Worm (Caenorhabditis elegans) whole organism, L4 larva: Measurements from ENCODE around the gene tdp-1.

Source experiments
- F10B5.3 ChIP-seq: sonication (generic microtip); optimal IDR thresholded peaks from 2 replicates; lab custom pipeline; 2016; ENCODE audit warnings: mild to moderate bottlenecking, missing genetic modification characterization, missing compliant biosample characterization
- F26F4.8 ChIP-seq: fragments of 200-800 bp; sonication (Bioruptor generic); conservative IDR thresholded peaks from 2 replicates; pipeline ENCODE4 v1.3.6; 2022; ENCODE audit warnings: missing genetic modification characterization, missing compliant biosample characterization
- T20F7.1 ChIP-seq: fragments of 200-800 bp; sonication (Bioruptor generic); optimal IDR thresholded peaks from 2 replicates; lab custom pipeline; 2018; ENCODE audit warnings: mild to moderate bottlenecking, missing genetic modification characterization, missing compliant biosample characterization
- Y5F2A.4 ChIP-seq: fragments of 200-800 bp; sonication (Bioruptor generic); optimal IDR thresholded peaks from 2 replicates; lab custom pipeline; 2018; ENCODE audit warnings: mild to moderate bottlenecking, missing genetic modification characterization, missing compliant biosample characterization
- ZK337.2 ChIP-seq: fragments of 200-800 bp; sonication (Bioruptor generic); IDR thresholded peaks from 2 replicates; pipeline ENCODE4 v1.3.6; 2022; ENCODE audit warnings: missing genetic modification reagents, missing genetic modification characterization, missing compliant biosample characterization
- aha-1 ChIP-seq: fragments of 150-350 bp; peaks from one replicate; lab custom pipeline; 2014; ENCODE audit warnings: missing biosample characterization, missing genetic modification characterization
- aly-2 ChIP-seq: sonication (generic microtip); optimal IDR thresholded peaks from 2 replicates; lab custom pipeline; 2018; ENCODE audit warnings: missing biosample characterization, missing genetic modification characterization
- ama-1 ChIP-seq: fragments of 150-350 bp; optimal IDR thresholded peaks from 2 replicates; lab custom pipeline; 2014; ENCODE audit warnings: inconsistent platforms, mixed read lengths
- arid-1 ChIP-seq: fragments of 200-800 bp; sonication (Bioruptor generic); conservative IDR thresholded peaks from 2 replicates; pipeline ENCODE4 v1.3.6; 2022; ENCODE audit warnings: missing genetic modification reagents, missing genetic modification characterization, missing compliant biosample characterization
- attf-4 ChIP-seq: sonication (generic microtip); optimal IDR thresholded peaks from 3 replicates; lab custom pipeline; 2017; ENCODE audit warnings: missing biosample characterization, missing genetic modification characterization
- ceh-28 ChIP-seq: fragments of 150-350 bp; optimal IDR thresholded peaks from 2 replicates; lab custom pipeline; 2014; ENCODE audit warnings: missing biosample characterization, missing genetic modification reagents, missing genetic modification characterization
- ceh-44 ChIP-seq: fragments of 200-800 bp; sonication (Bioruptor generic); IDR thresholded peaks from 2 replicates; pipeline ENCODE4 v1.3.6; 2022; ENCODE audit warnings: missing genetic modification reagents, missing genetic modification characterization, missing compliant biosample characterization
- cey-2 ChIP-seq: sonication (generic microtip); optimal IDR thresholded peaks from 3 replicates; lab custom pipeline; 2017; ENCODE audit warnings: missing genetic modification characterization, mild to moderate bottlenecking, missing compliant biosample characterization, antibody characterized with exemption, borderline replicate concordance; ENCODE audit not compliant: insufficient read depth
- ctbp-1 ChIP-seq: fragments of 200-800 bp; sonication (Bioruptor generic); IDR thresholded peaks from 2 replicates; pipeline ENCODE4 v1.3.6; 2022; ENCODE audit warnings: missing genetic modification reagents, missing genetic modification characterization, missing compliant biosample characterization
- daf-16 ChIP-seq, 3 experiments: sonication (generic microtip); optimal IDR thresholded peaks; 2 replicates each; lab custom pipeline; 2016 to 2017; ENCODE audit warnings: missing genetic modification characterization in 3 of 3, missing genetic modification reagents in 3 of 3, mild to moderate bottlenecking in 2 of 3, missing compliant biosample characterization in 2 of 3, missing biosample characterization in 1 of 3, moderate library complexity in 1 of 3
- dpl-1 ChIP-seq: fragments of 150-350 bp; optimal IDR thresholded peaks from 2 replicates; lab custom pipeline; 2014; ENCODE audit warnings: missing biosample characterization, missing genetic modification reagents, missing genetic modification characterization
- duxl-1 ChIP-seq: sonication (generic microtip); optimal IDR thresholded peaks from 2 replicates; lab custom pipeline; 2016; ENCODE audit warnings: mild to moderate bottlenecking, missing genetic modification characterization, moderate library complexity, missing compliant biosample characterization; ENCODE audit not compliant: poor library complexity
- dve-1 ChIP-seq: sonication (generic microtip); optimal IDR thresholded peaks from 2 replicates; lab custom pipeline; 2017; ENCODE audit warnings: antibody characterized with exemption, mild to moderate bottlenecking, missing genetic modification characterization, missing compliant biosample characterization; ENCODE audit not compliant: insufficient read depth
- egl-43 ChIP-seq: fragments of 200-800 bp; sonication (Bioruptor generic); IDR thresholded peaks from 2 replicates; pipeline ENCODE4 v1.3.6; 2022; ENCODE audit warnings: missing genetic modification reagents, missing genetic modification characterization, missing compliant biosample characterization
- fos-1 ChIP-seq: fragments of 150-350 bp; optimal IDR thresholded peaks from 2 replicates; lab custom pipeline; 2014; ENCODE audit warnings: missing biosample characterization, missing genetic modification characterization
- gei-8 ChIP-seq: fragments of 200-800 bp; sonication (Bioruptor generic); optimal IDR thresholded peaks from 2 replicates; lab custom pipeline; 2018; ENCODE audit warnings: mild to moderate bottlenecking, missing genetic modification characterization, missing compliant biosample characterization
- hlh-11 ChIP-seq: fragments of 200-800 bp; sonication (Bioruptor generic); optimal IDR thresholded peaks from 2 replicates; lab custom pipeline; 2018; ENCODE audit warnings: mild to moderate bottlenecking, missing genetic modification characterization, missing compliant biosample characterization
- hlh-30 ChIP-seq: sonication (generic microtip); optimal IDR thresholded peaks from 2 replicates; lab custom pipeline; 2017; ENCODE audit warnings: antibody characterized with exemption, mild to moderate bottlenecking, missing genetic modification characterization, missing compliant biosample characterization; ENCODE audit not compliant: insufficient read depth
- hmg-1.1 ChIP-seq: fragments of 200-800 bp; sonication (Bioruptor generic); IDR thresholded peaks from 2 replicates; pipeline ENCODE4 v1.3.6; 2022; ENCODE audit warnings: missing genetic modification reagents, missing genetic modification characterization, missing compliant biosample characterization
- lim-7 ChIP-seq: fragments of 200-800 bp; sonication (Bioruptor generic); IDR thresholded peaks from 2 replicates; pipeline ENCODE4 v1.3.6; 2022; ENCODE audit warnings: missing genetic modification characterization, missing compliant biosample characterization
- lin-1 ChIP-seq: fragments of 200-800 bp; sonication (Bioruptor generic); IDR thresholded peaks from 2 replicates; pipeline ENCODE4 v1.3.6; 2022; ENCODE audit warnings: missing genetic modification reagents, missing genetic modification characterization, missing compliant biosample characterization
- lin-13 ChIP-seq: fragments of 150-350 bp; optimal IDR thresholded peaks from 2 replicates; lab custom pipeline; 2014; ENCODE audit warnings: missing biosample characterization, missing genetic modification reagents, missing genetic modification characterization
- lir-3 ChIP-seq: sonication (generic microtip); optimal IDR thresholded peaks from 2 replicates; lab custom pipeline; 2016; ENCODE audit warnings: mild to moderate bottlenecking, missing genetic modification characterization, missing compliant biosample characterization
- mxl-2 ChIP-seq: fragments of 200-800 bp; sonication (Bioruptor generic); conservative IDR thresholded peaks from 2 replicates; pipeline ENCODE4 v1.3.6; 2022; ENCODE audit warnings: missing genetic modification reagents, missing genetic modification characterization, missing compliant biosample characterization
- nhr-102 ChIP-seq: sonication (generic microtip); optimal IDR thresholded peaks from 2 replicates; lab custom pipeline; 2016; ENCODE audit warnings: mild to moderate bottlenecking, missing genetic modification characterization, moderate library complexity, missing compliant biosample characterization
- nhr-237 ChIP-seq: sonication (generic microtip); optimal IDR thresholded peaks from 2 replicates; lab custom pipeline; 2017; ENCODE audit warnings: missing biosample characterization, missing genetic modification characterization
- nhr-28 ChIP-seq: fragments of 150-350 bp; optimal IDR thresholded peaks from 2 replicates; lab custom pipeline; 2014; ENCODE audit warnings: missing biosample characterization, missing genetic modification characterization
- nhr-48 ChIP-seq: sonication (generic microtip); optimal IDR thresholded peaks from 2 replicates; lab custom pipeline; 2016; ENCODE audit warnings: mild to moderate bottlenecking, missing genetic modification characterization, missing compliant biosample characterization
- nhr-6 ChIP-seq: fragments of 150-350 bp; optimal IDR thresholded peaks from 2 replicates; lab custom pipeline; 2014; ENCODE audit warnings: missing biosample characterization, missing genetic modification characterization
- nhr-76 ChIP-seq: fragments of 150-350 bp; optimal IDR thresholded peaks from 2 replicates; lab custom pipeline; 2014; ENCODE audit warnings: missing biosample characterization, missing genetic modification characterization
- nhr-77 ChIP-seq: fragments of 150-350 bp; optimal IDR thresholded peaks from 2 replicates; lab custom pipeline; 2014; ENCODE audit warnings: missing biosample characterization, missing genetic modification characterization
- php-3 ChIP-seq: fragments of 200-800 bp; sonication (Bioruptor generic); IDR thresholded peaks from 2 replicates; pipeline ENCODE4 v1.3.6; 2022; ENCODE audit warnings: missing genetic modification reagents, missing genetic modification characterization, missing compliant biosample characterization
- rbr-2 ChIP-seq: sonication (generic microtip); optimal IDR thresholded peaks from 2 replicates; lab custom pipeline; 2016; ENCODE audit warnings: missing genotype, missing genetic modification characterization, missing compliant biosample characterization
- saeg-2 ChIP-seq: fragments of 200-800 bp; sonication (Bioruptor generic); IDR thresholded peaks from 2 replicates; pipeline ENCODE4 v1.3.6; 2022; ENCODE audit warnings: missing genetic modification reagents, missing genetic modification characterization, missing compliant biosample characterization
- skn-1 ChIP-seq: fragments of 150-350 bp; optimal IDR thresholded peaks from 2 replicates; lab custom pipeline; 2014; ENCODE audit warnings: missing biosample characterization, missing genetic modification characterization
- spr-1 ChIP-seq: sonication (generic microtip); optimal IDR thresholded peaks from 2 replicates; lab custom pipeline; 2016; ENCODE audit warnings: mild to moderate bottlenecking, missing genetic modification characterization, missing compliant biosample characterization
- spr-3 ChIP-seq: fragments of 200-800 bp; sonication (Bioruptor generic); optimal IDR thresholded peaks from 2 replicates; lab custom pipeline; 2018; ENCODE audit warnings: mild to moderate bottlenecking, missing genetic modification characterization, missing compliant biosample characterization
- tra-1 ChIP-seq: fragments of 200-800 bp; sonication (Bioruptor generic); IDR thresholded peaks from 2 replicates; pipeline ENCODE4 v1.3.6; 2022; ENCODE audit warnings: missing genetic modification reagents, missing genetic modification characterization, missing compliant biosample characterization
- unc-130 ChIP-seq: sonication (generic microtip); optimal IDR thresholded peaks from 2 replicates; lab custom pipeline; 2016; ENCODE audit warnings: missing genetic modification reagents, missing genetic modification characterization, missing compliant biosample characterization
- zag-1 ChIP-seq: fragments of 150-350 bp; optimal IDR thresholded peaks from 2 replicates; lab custom pipeline; 2014; ENCODE audit warnings: missing biosample characterization, missing genetic modification characterization

The tdp-1 gene

ce11 chrII:8973516-8974043, 24.0 kb upstream of the tdp-1 start, which contains the start of gene tomm-40:
TSS of gene tomm-40 (minus strand) at chrII:8973566.
- peak; percentile 44 for TF ChIP-seq dpl-1
- TF ChIP-seq T20F7.1 (GFP tag; lab: Kevin White, UChicago): peak; percentile 94
- no peak for TF ChIP-seq ctbp-1 (GFP tag; lab: Robert Waterston, UW)

ce11 chrII:8982683-8983082, 14.9 kb upstream of the tdp-1 start, which contains the start of gene C18E9.7:
TSS of gene C18E9.7 (minus strand) at chrII:8982783.
- TF ChIP-seq lir-3 (tag; lab: Kevin White, UChicago): no peak

DNA sequence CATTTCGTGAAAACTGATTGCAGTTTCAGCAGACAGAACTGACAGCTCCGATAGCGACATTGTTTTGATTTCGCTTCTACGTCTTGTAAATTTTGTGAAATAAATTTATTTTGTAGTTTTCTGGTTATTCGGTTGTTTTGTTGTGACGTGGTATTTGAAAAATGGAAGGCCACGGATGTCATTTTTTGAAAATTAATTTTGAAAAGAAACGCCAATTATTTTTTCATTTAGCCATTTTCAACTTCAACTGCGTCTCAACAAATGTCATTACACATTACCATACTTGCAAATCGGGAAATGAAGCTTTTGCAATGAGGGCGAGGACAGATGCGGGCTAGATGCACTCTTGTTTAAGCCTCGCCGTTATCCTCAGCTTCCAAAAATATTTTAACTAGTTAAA, 9.7 kb upstream of the tdp-1 start, which contains the start of gene C18E9.8:
C18E9.8 (minus strand) TSS at position 101 of the 400 bp plus-strand sequence.
- TF ChIP-seq lim-7: no peak
- TF ChIP-seq nhr-102: peak; percentile 21
- TF ChIP-seq lin-13 (GFP tag; lab: Kevin White, UChicago): no peak
- TF ChIP-seq lin-1 (GFP tag; lab: Robert Waterston, UW): no peak
- TF ChIP-seq aha-1 (tag; lab: Kevin White, UChicago): peak; percentile 79

DNA sequence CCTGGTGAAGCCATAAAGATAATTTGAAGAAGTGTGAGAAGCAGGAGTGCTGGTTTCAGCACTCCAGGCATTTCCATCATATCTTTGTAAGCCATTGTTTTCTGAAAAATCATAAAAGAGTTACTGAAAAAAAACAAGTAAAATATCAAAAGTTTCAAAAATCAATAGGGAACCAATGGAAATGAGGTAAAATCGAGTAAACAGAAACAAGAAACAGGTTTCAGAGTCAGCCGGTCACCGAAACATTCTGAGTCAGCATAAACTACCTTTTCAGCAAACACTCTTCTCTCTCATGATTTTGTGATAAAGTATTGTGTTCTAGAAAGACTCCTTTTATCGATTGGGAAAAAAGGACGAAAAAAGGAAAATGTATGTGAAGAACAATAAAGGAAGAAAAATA, 8.2 kb upstream of the tdp-1 start, which contains the start of gene C18E9.9:
C18E9.9 (minus strand) TSS at position 101 of the 400 bp plus-strand sequence.
- TF ChIP-seq fos-1 (tag; lab: Kevin White, UChicago) (no peak), dve-1 (peak; percentile 17), hmg-1.1 (GFP tag; lab: Robert Waterston, UW) (no peak), daf-16 (GFP tag; optimal IDR thresholded peaks at IDR 0.05; lab: Kevin White, UChicago) (no peak), daf-16 (tag; optimal IDR thresholded peaks at IDR 0.05; lab: Kevin White, UChicago) (peak; percentile 38), ceh-44 (GFP tag; lab: Robert Waterston, UW) (no peak), egl-43 (GFP tag; lab: Robert Waterston, UW) (no peak), aly-2 (tag; lab: Kevin White, UChicago) (no peak), lim-7 (no peak), tra-1 (GFP tag; lab: Robert Waterston, UW) (no peak), ama-1 (lab: Kevin White, UChicago) (no peak), rbr-2 (tag; lab: Kevin White, UChicago) (no peak), skn-1 (tag; lab: Kevin White, UChicago) (no peak), nhr-76 (tag; lab: Kevin White, UChicago) (no peak), attf-4 (tag; lab: Kevin White, UChicago) (no peak), spr-1 (tag; lab: Kevin White, UChicago) (no peak), cey-2 (tag; lab: Kevin White, UChicago) (no peak), F10B5.3 (tag; lab: Kevin White, UChicago) (no peak), nhr-237 (tag; lab: Kevin White, UChicago) (no peak), nhr-28 (tag; lab: Kevin White, UChicago) (peak; percentile 3), ZK337.2 (no peak), zag-1 (no peak), spr-3 (no peak), unc-130 (GFP tag; lab: Kevin White, UChicago) (no peak), gei-8 (no peak), F26F4.8 (GFP tag; lab: Robert Waterston, UW) (no peak), saeg-2 (GFP tag; lab: Robert Waterston, UW) (no peak), ceh-28 (no peak), php-3 (GFP tag; lab: Robert Waterston, UW) (no peak), arid-1 (GFP tag; lab: Robert Waterston, UW) (no peak), dpl-1 (no peak), Y5F2A.4 (GFP tag; lab: Kevin White, UChicago) (no peak), mxl-2 (GFP tag; lab: Robert Waterston, UW) (no peak), nhr-77 (tag; lab: Kevin White, UChicago) (peak; percentile 0), nhr-48 (tag; lab: Kevin White, UChicago) (no peak), hlh-30 (tag; lab: Kevin White, UChicago) (no peak), nhr-6 (no peak), duxl-1 (tag; lab: Kevin White, UChicago) (no peak), hlh-11 (tag; lab: Kevin White, UChicago) (peak; percentile 20)
